Worm (Caenorhabditis elegans) whole organism, young adult: Measurements from ENCODE around the gene glb-3.

Experiments
- B0261.1 ChIP-seq: sonication (generic microtip); optimal IDR thresholded peaks from 2 replicates; lab custom pipeline; 2016; ENCODE audit warnings: mild to moderate bottlenecking, missing genetic modification characterization, moderate library complexity, missing compliant biosample characterization
- D2030.7 ChIP-seq: fragments of 200-800 bp; sonication (Bioruptor generic); IDR thresholded peaks from 2 replicates; pipeline ENCODE4 v1.3.6; 2022; ENCODE audit warnings: missing genetic modification reagents, missing genetic modification characterization, missing compliant biosample characterization
- F37B4.10 ChIP-seq: fragments of 200-800 bp; sonication (Bioruptor generic); IDR thresholded peaks from 2 replicates; pipeline ENCODE4 v1.3.6; 2022; ENCODE audit warnings: missing genetic modification characterization, missing compliant biosample characterization
- F49E8.2 ChIP-seq: sonication (generic microtip); optimal IDR thresholded peaks from 3 replicates; lab custom pipeline; 2017; ENCODE audit warnings: missing genetic modification characterization, mild to moderate bottlenecking, missing compliant biosample characterization, antibody characterized with exemption, moderate library complexity; ENCODE audit not compliant: insufficient read depth
- F55B11.4 ChIP-seq: sonication (generic microtip); optimal IDR thresholded peaks from 2 replicates; lab custom pipeline; 2016; ENCODE audit warnings: missing compliant biosample characterization, missing genetic modification characterization, borderline replicate concordance; ENCODE audit not compliant: insufficient read depth
- F57A8.1 ChIP-seq: fragments of 200-800 bp; sonication (Bioruptor generic); optimal IDR thresholded peaks from 2 replicates; lab custom pipeline; 2018; ENCODE audit warnings: mild to moderate bottlenecking, missing genetic modification characterization, moderate library complexity, missing compliant biosample characterization
- F57C9.4 ChIP-seq: sonication (generic microtip); optimal IDR thresholded peaks from 2 replicates; lab custom pipeline; 2017; ENCODE audit warnings: mild to moderate bottlenecking, missing genetic modification characterization, missing compliant biosample characterization
- Y67H2A.10 ChIP-seq: fragments of 200-800 bp; sonication (Bioruptor generic); conservative IDR thresholded peaks from 2 replicates; pipeline ENCODE4 v1.3.6; 2022; ENCODE audit warnings: missing genetic modification reagents, missing genetic modification characterization, missing compliant biosample characterization
- aptf-2 ChIP-seq: fragments of 200-800 bp; sonication (Bioruptor generic); conservative IDR thresholded peaks from 2 replicates; pipeline ENCODE4 v1.3.6; 2022; ENCODE audit warnings: missing genetic modification reagents, missing genetic modification characterization, missing compliant biosample characterization
- atf-7 ChIP-seq: sonication (generic microtip); optimal IDR thresholded peaks from 2 replicates; lab custom pipeline; 2017; ENCODE audit warnings: mild to moderate bottlenecking, missing genetic modification characterization, missing compliant biosample characterization
- attf-6 ChIP-seq: fragments of 200-800 bp; sonication (Bioruptor generic); IDR thresholded peaks from 2 replicates; pipeline ENCODE4 v1.3.6; 2022; ENCODE audit warnings: missing genetic modification reagents, missing genetic modification characterization, missing compliant biosample characterization
- ceh-27 ChIP-seq: fragments of 200-800 bp; sonication (Bioruptor generic); optimal IDR thresholded peaks from 2 replicates; lab custom pipeline; 2018; ENCODE audit warnings: mild to moderate bottlenecking, missing genetic modification characterization, moderate library complexity, missing compliant biosample characterization
- ceh-40 ChIP-seq: fragments of 200-800 bp; sonication (Bioruptor generic); IDR thresholded peaks from 2 replicates; pipeline ENCODE4 v1.3.6; 2022; ENCODE audit warnings: missing genetic modification characterization, missing compliant biosample characterization
- ceh-58 ChIP-seq: fragments of 200-800 bp; sonication (Bioruptor generic); IDR thresholded peaks from 2 replicates; pipeline ENCODE4 v1.3.6; 2022; ENCODE audit warnings: missing genetic modification characterization, missing compliant biosample characterization
- die-1 ChIP-seq: sonication (generic microtip); optimal IDR thresholded peaks from 2 replicates; lab custom pipeline; 2016; ENCODE audit warnings: missing genotype, mild to moderate bottlenecking, missing genetic modification characterization, missing compliant biosample characterization
- dox-1 ChIP-seq: fragments of 200-800 bp; sonication (Bioruptor generic); IDR thresholded peaks from 2 replicates; pipeline ENCODE4 v1.3.6; 2022; ENCODE audit warnings: missing genetic modification reagents, missing genetic modification characterization, missing compliant biosample characterization
- dpff-1 ChIP-seq: sonication (generic microtip); optimal IDR thresholded peaks from 2 replicates; lab custom pipeline; 2017; ENCODE audit warnings: mild to moderate bottlenecking, missing genetic modification characterization, missing compliant biosample characterization
- egl-44 ChIP-seq: fragments of 200-800 bp; sonication (Bioruptor generic); IDR thresholded peaks from 2 replicates; pipeline ENCODE4 v1.3.6; 2022; ENCODE audit warnings: missing genetic modification reagents, missing genetic modification characterization, missing compliant biosample characterization
- ets-4 ChIP-seq: fragments of 200-800 bp; sonication (Bioruptor generic); optimal IDR thresholded peaks from 2 replicates; lab custom pipeline; 2018; ENCODE audit warnings: mild to moderate bottlenecking, missing genetic modification characterization, missing compliant biosample characterization
- fkh-3 ChIP-seq: sonication (generic microtip); optimal IDR thresholded peaks from 2 replicates; lab custom pipeline; 2016; ENCODE audit warnings: mild to moderate bottlenecking, missing genetic modification characterization, missing compliant biosample characterization
- him-1 ChIP-seq: sonication (generic microtip); optimal IDR thresholded peaks from 2 replicates; lab custom pipeline; 2016; ENCODE audit warnings: missing genotype, missing genetic modification reagents, missing genetic modification characterization, missing compliant biosample characterization
- hsf-1 ChIP-seq: fragments of 200-800 bp; sonication (Bioruptor generic); IDR thresholded peaks from 2 replicates; pipeline ENCODE4 v1.3.6; 2022; ENCODE audit warnings: missing genetic modification reagents, missing genetic modification characterization, missing compliant biosample characterization
- lin-40 ChIP-seq: sonication (generic microtip); optimal IDR thresholded peaks from 2 replicates; lab custom pipeline; 2016; ENCODE audit warnings: missing genetic modification characterization, mild to moderate bottlenecking, missing compliant biosample characterization, missing genotype, missing genetic modification reagents
- lin-54 ChIP-seq: fragments of 200-800 bp; sonication (Bioruptor generic); optimal IDR thresholded peaks from 2 replicates; lab custom pipeline; 2018; ENCODE audit warnings: mild to moderate bottlenecking, missing genetic modification characterization, missing compliant biosample characterization
- lsl-1 ChIP-seq: fragments of 200-800 bp; sonication (Bioruptor generic); optimal IDR thresholded peaks from 2 replicates; lab custom pipeline; 2018; ENCODE audit warnings: mild to moderate bottlenecking, missing genetic modification characterization, moderate library complexity, missing compliant biosample characterization
- madf-10 ChIP-seq: sonication (generic microtip); optimal IDR thresholded peaks from 2 replicates; lab custom pipeline; 2016; ENCODE audit warnings: mild to moderate bottlenecking, missing genetic modification characterization, missing compliant biosample characterization
- madf-3 ChIP-seq: fragments of 200-800 bp; sonication (Bioruptor generic); IDR thresholded peaks from 2 replicates; pipeline ENCODE4 v1.3.6; 2022; ENCODE audit warnings: missing genetic modification reagents, missing genetic modification characterization, missing compliant biosample characterization
- nfyb-1 ChIP-seq: fragments of 200-800 bp; sonication (Bioruptor generic); IDR thresholded peaks from 2 replicates; pipeline ENCODE4 v1.3.6; 2022; ENCODE audit warnings: missing genetic modification reagents, missing genetic modification characterization, missing compliant biosample characterization
- nhr-80 ChIP-seq: sonication (generic microtip); optimal IDR thresholded peaks from 2 replicates; lab custom pipeline; 2016; ENCODE audit warnings: missing genetic modification characterization, missing compliant biosample characterization
- snpc-3.4 ChIP-seq: sonication (generic microtip); optimal IDR thresholded peaks from 2 replicates; lab custom pipeline; 2017; ENCODE audit warnings: missing genetic modification characterization, mild to moderate bottlenecking, missing compliant biosample characterization, antibody characterized with exemption, moderate library complexity, missing genotype, missing genetic modification reagents
- sptf-2 ChIP-seq: fragments of 200-800 bp; sonication (Bioruptor generic); optimal IDR thresholded peaks from 2 replicates; lab custom pipeline; 2018; ENCODE audit warnings: mild to moderate bottlenecking, missing genetic modification characterization, missing compliant biosample characterization
- tbx-9 ChIP-seq: sonication (generic microtip); optimal IDR thresholded peaks from 2 replicates; lab custom pipeline; 2016; ENCODE audit warnings: borderline replicate concordance, missing genetic modification characterization, inconsistent platforms, missing compliant biosample characterization
- ztf-25 ChIP-seq: fragments of 200-800 bp; sonication (Bioruptor generic); IDR thresholded peaks from 2 replicates; pipeline ENCODE4 v1.3.6; 2022; ENCODE audit warnings: missing genetic modification reagents, missing genetic modification characterization, missing compliant biosample characterization
- ztf-6 ChIP-seq: fragments of 200-800 bp; sonication (Bioruptor generic); IDR thresholded peaks from 2 replicates; pipeline ENCODE4 v1.3.6; 2022; ENCODE audit warnings: missing genetic modification reagents, missing genetic modification characterization, missing compliant biosample characterization

glb-3 gene

DNA sequence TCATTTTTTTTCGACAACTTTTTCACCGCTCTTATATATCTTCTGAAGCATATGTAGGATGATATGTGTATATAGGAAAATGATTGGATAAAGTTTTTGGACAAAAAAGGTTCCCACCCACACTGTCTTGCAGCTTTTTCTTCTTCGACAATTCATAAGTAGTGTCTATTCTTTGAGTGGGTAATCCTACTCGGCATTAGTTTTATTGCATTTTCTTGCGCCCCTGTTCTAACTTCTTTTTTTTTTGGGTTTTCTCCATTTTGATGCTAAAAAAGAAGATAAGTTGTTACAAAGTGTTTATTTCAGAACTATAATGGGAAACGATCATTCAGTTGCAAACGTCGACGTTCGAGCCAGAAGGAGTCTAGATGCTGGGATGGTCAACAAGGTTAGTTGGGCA, at the start of gene glb-3:
Gene glb-3 (plus strand): TSS at position 301 of the 400 bp plus-strand sequence.
- no peak for TF ChIP-seq attf-6 (GFP tag; lab: Robert Waterston, UW)
- no peak for TF ChIP-seq dpff-1 (tag; lab: Kevin White, UChicago)
- TF ChIP-seq madf-10 (tag; lab: Kevin White, UChicago), result no peak
- no peak for TF ChIP-seq lsl-1 (GFP tag; lab: Kevin White, UChicago)
- no peak for TF ChIP-seq sptf-2 (GFP tag; lab: Kevin White, UChicago)
- TF ChIP-seq fkh-3 (tag; lab: Kevin White, UChicago), result no peak
- no peak for TF ChIP-seq tbx-9 (tag; lab: Kevin White, UChicago)
- no peak for TF ChIP-seq F37B4.10 (GFP tag; lab: Robert Waterston, UW)
- no peak for TF ChIP-seq hsf-1 (GFP tag; lab: Robert Waterston, UW)
- TF ChIP-seq ceh-40 (GFP tag; lab: Robert Waterston, UW), result no peak
- no peak for TF ChIP-seq ceh-58 (GFP tag; lab: Robert Waterston, UW)
- TF ChIP-seq B0261.1 (tag; lab: Kevin White, UChicago), result no peak
- TF ChIP-seq atf-7 (tag; lab: Kevin White, UChicago), result no peak
- no peak for TF ChIP-seq F57C9.4 (tag; lab: Kevin White, UChicago)
- no peak for TF ChIP-seq lin-40 (tag; lab: Kevin White, UChicago)
- no peak for TF ChIP-seq ztf-25 (GFP tag; lab: Robert Waterston, UW)
- no peak for TF ChIP-seq madf-3 (GFP tag; lab: Robert Waterston, UW)

DNA sequence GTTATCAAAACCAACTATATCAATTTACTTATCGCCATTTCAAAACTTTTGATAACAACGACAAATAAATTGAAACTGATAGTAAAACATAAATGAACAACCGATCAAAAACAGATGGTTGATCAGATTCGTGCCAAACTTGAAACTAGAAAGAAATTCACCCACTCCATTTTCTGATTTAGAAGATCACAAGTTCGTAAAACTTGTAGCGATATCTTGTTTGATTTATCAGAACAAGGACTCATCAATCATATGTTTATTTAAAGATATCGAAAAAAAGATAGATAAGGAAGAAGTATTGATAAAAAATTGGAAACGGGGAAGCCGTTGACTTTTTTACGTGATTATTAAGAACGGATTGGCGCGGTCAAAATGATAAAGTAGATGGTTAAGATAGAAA, 47.3 kb upstream of the glb-3 start:
- no peak for TF ChIP-seq aptf-2 (GFP tag; lab: Robert Waterston, UW)
- no peak for TF ChIP-seq nfyb-1 (GFP tag; lab: Robert Waterston, UW)
- TF ChIP-seq ets-4 (GFP tag; lab: Kevin White, UChicago), result no peak
- peak; percentile 40 for TF ChIP-seq lin-40 (tag; lab: Kevin White, UChicago)
- TF ChIP-seq him-1 (tag; lab: Kevin White, UChicago), result no peak
- no peak for TF ChIP-seq ceh-27
- no peak for TF ChIP-seq F37B4.10 (GFP tag; lab: Robert Waterston, UW)
- no peak for TF ChIP-seq F49E8.2 (tag; lab: Kevin White, UChicago)
- TF ChIP-seq egl-44 (GFP tag; lab: Robert Waterston, UW), result no peak
- no peak for TF ChIP-seq lin-54 (GFP tag; lab: Kevin White, UChicago)
- TF ChIP-seq F55B11.4, result no peak
- TF ChIP-seq ztf-6 (GFP tag; lab: Robert Waterston, UW), result no peak
- no peak for TF ChIP-seq snpc-3.4 (tag; lab: Kevin White, UChicago)
- no peak for TF ChIP-seq Y67H2A.10
- peak; percentile 6 for TF ChIP-seq nhr-80
- no peak for TF ChIP-seq F57A8.1 (GFP tag; lab: Kevin White, UChicago)
- no peak for TF ChIP-seq D2030.7

DNA sequence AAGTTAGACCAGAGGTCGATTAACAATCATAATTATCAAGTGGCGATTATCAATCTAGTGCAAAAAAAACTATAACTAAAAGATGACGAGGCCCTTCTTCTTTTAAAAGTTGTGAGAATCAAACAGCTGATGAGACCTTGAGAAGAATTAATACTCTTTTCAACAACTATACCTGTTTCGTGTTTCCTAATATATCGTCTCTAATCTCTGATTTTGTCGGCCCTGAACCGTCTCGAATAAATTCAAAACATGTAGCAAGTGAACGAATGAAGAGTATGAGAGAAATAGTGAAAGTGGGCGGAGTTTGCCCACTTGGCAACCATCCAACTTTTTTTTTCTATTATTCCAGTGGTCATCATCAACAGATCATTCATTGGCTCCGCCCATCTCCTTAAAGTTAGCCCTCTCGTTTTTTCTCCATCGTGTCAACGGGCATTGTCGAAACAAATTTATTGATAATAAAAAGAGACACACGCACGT, 46.8 kb upstream of the glb-3 start, which contains the start of gene Y42A5A.1:
Gene Y42A5A.1 (plus strand): TSS at position 430 of the 480 bp plus-strand sequence.
- peak; percentile 13 for TF ChIP-seq die-1 (tag; lab: Kevin White, UChicago)
- no peak for TF ChIP-seq dox-1 (GFP tag; lab: Robert Waterston, UW)
